Worm (Caenorhabditis elegans) whole organism, mixed stage, embryonic: ENCODE data around the gene ccep-135.

Experiments
- elt-3 ChIP-seq: fragments of 150-350 bp; optimal IDR thresholded peaks from 2 replicates; lab custom pipeline; 2014; ENCODE audit warnings: missing biosample characterization, missing genetic modification characterization
- sptf-1 ChIP-seq: sonication (generic microtip); optimal IDR thresholded peaks from 2 replicates; lab custom pipeline; 2017; ENCODE audit warnings: mild to moderate bottlenecking, missing genetic modification characterization, moderate library complexity, missing compliant biosample characterization
- unc-39 ChIP-seq: fragments of 150-350 bp; optimal IDR thresholded peaks from 2 replicates; lab custom pipeline; 2014; ENCODE audit warnings: missing biosample characterization, missing genetic modification characterization

ce11 chrIII:3136325-3137001 lies 44.8 kb downstream of the ccep-135 start:
- no peak for TF ChIP-seq unc-39 (tag; lab: Kevin White, UChicago)
- TF ChIP-seq sptf-1 (tag; lab: Kevin White, UChicago), result no peak
- TF ChIP-seq elt-3, result no peak
